Worm (Caenorhabditis elegans) whole organism, L4 larva: ENCODE data around the gene rec-8.

Source experiments
- F10B5.3 ChIP-seq: sonication (generic microtip); optimal IDR thresholded peaks from 2 replicates; lab custom pipeline; 2016; ENCODE audit warnings: mild to moderate bottlenecking, missing genetic modification characterization, missing compliant biosample characterization
- F37D6.2 ChIP-seq: sonication (generic microtip); optimal IDR thresholded peaks from 2 replicates; lab custom pipeline; 2016; ENCODE audit warnings: mild to moderate bottlenecking, missing genetic modification characterization, missing compliant biosample characterization
- F49E8.2 ChIP-seq: sonication (generic microtip); optimal IDR thresholded peaks from 2 replicates; lab custom pipeline; 2016; ENCODE audit warnings: missing compliant biosample characterization, mild to moderate bottlenecking, missing genetic modification characterization, borderline replicate concordance
- Y105C5A.15 ChIP-seq: fragments of 200-800 bp; sonication (Bioruptor generic); IDR thresholded peaks from 2 replicates; pipeline ENCODE4 v1.3.6; 2022; ENCODE audit warnings: missing genetic modification characterization, missing compliant biosample characterization
- aha-1 ChIP-seq: fragments of 150-350 bp; peaks from one replicate; lab custom pipeline; 2014; ENCODE audit warnings: missing biosample characterization, missing genetic modification characterization
- aly-2 ChIP-seq: sonication (generic microtip); optimal IDR thresholded peaks from 2 replicates; lab custom pipeline; 2018; ENCODE audit warnings: missing biosample characterization, missing genetic modification characterization
- ama-1 ChIP-seq: fragments of 150-350 bp; optimal IDR thresholded peaks from 2 replicates; lab custom pipeline; 2014; ENCODE audit warnings: inconsistent platforms, mixed read lengths
- ceh-20 ChIP-seq: fragments of 200-800 bp; sonication (Bioruptor generic); IDR thresholded peaks from 2 replicates; pipeline ENCODE4 v1.3.6; 2022; ENCODE audit warnings: missing genetic modification reagents, missing genetic modification characterization, missing compliant biosample characterization
- ceh-44 ChIP-seq: fragments of 200-800 bp; sonication (Bioruptor generic); IDR thresholded peaks from 2 replicates; pipeline ENCODE4 v1.3.6; 2022; ENCODE audit warnings: missing genetic modification reagents, missing genetic modification characterization, missing compliant biosample characterization
- ceh-62 ChIP-seq: sonication (generic microtip); optimal IDR thresholded peaks from 2 replicates; lab custom pipeline; 2017; ENCODE audit warnings: missing biosample characterization, missing genetic modification characterization
- daf-12 ChIP-seq: fragments of 150-350 bp; optimal IDR thresholded peaks from 2 replicates; lab custom pipeline; 2014; ENCODE audit warnings: missing biosample characterization, missing genetic modification reagents, missing genetic modification characterization
- daf-16 ChIP-seq, 3 experiments: sonication (generic microtip); optimal IDR thresholded peaks; 2 replicates each; lab custom pipeline; 2016 to 2017; ENCODE audit warnings: missing genetic modification characterization in 3 of 3, missing genetic modification reagents in 3 of 3, mild to moderate bottlenecking in 2 of 3, missing compliant biosample characterization in 2 of 3, missing biosample characterization in 1 of 3, moderate library complexity in 1 of 3
- daf-19 ChIP-seq: fragments of 200-800 bp; sonication (Bioruptor generic); conservative IDR thresholded peaks from 2 replicates; pipeline ENCODE4 v1.3.6; 2022; ENCODE audit warnings: missing genetic modification characterization, missing compliant biosample characterization
- dmd-6 ChIP-seq: fragments of 200-800 bp; sonication (Bioruptor generic); IDR thresholded peaks from 2 replicates; pipeline ENCODE4 v1.3.6; 2022; ENCODE audit warnings: missing genetic modification reagents, missing genetic modification characterization, missing compliant biosample characterization
- dpl-1 ChIP-seq: fragments of 150-350 bp; optimal IDR thresholded peaks from 2 replicates; lab custom pipeline; 2014; ENCODE audit warnings: missing biosample characterization, missing genetic modification reagents, missing genetic modification characterization
- dve-1 ChIP-seq: sonication (generic microtip); optimal IDR thresholded peaks from 2 replicates; lab custom pipeline; 2017; ENCODE audit warnings: antibody characterized with exemption, mild to moderate bottlenecking, missing genetic modification characterization, missing compliant biosample characterization; ENCODE audit not compliant: insufficient read depth
- hif-1 ChIP-seq, 2 experiments: sonication (generic microtip); optimal IDR thresholded peaks; 2 replicates each; lab custom pipeline; 2016 to 2017; ENCODE audit warnings: missing compliant biosample characterization in 2 of 2, missing genetic modification characterization in 2 of 2, missing genetic modification reagents in 2 of 2, missing genotype in 2 of 2, mild to moderate bottlenecking in 1 of 2
- hlh-11 ChIP-seq: fragments of 200-800 bp; sonication (Bioruptor generic); optimal IDR thresholded peaks from 2 replicates; lab custom pipeline; 2018; ENCODE audit warnings: mild to moderate bottlenecking, missing genetic modification characterization, missing compliant biosample characterization
- hlh-30 ChIP-seq: sonication (generic microtip); optimal IDR thresholded peaks from 2 replicates; lab custom pipeline; 2017; ENCODE audit warnings: antibody characterized with exemption, mild to moderate bottlenecking, missing genetic modification characterization, missing compliant biosample characterization; ENCODE audit not compliant: insufficient read depth
- hmg-1.1 ChIP-seq: fragments of 200-800 bp; sonication (Bioruptor generic); IDR thresholded peaks from 2 replicates; pipeline ENCODE4 v1.3.6; 2022; ENCODE audit warnings: missing genetic modification reagents, missing genetic modification characterization, missing compliant biosample characterization
- lim-7 ChIP-seq: fragments of 200-800 bp; sonication (Bioruptor generic); IDR thresholded peaks from 2 replicates; pipeline ENCODE4 v1.3.6; 2022; ENCODE audit warnings: missing genetic modification characterization, missing compliant biosample characterization
- lin-13 ChIP-seq: fragments of 150-350 bp; optimal IDR thresholded peaks from 2 replicates; lab custom pipeline; 2014; ENCODE audit warnings: missing biosample characterization, missing genetic modification reagents, missing genetic modification characterization
- lin-38 ChIP-seq: fragments of 200-800 bp; sonication (Bioruptor generic); IDR thresholded peaks from 2 replicates; pipeline ENCODE4 v1.3.6; 2022; ENCODE audit warnings: missing genetic modification reagents, missing genetic modification characterization, missing compliant biosample characterization
- lir-3 ChIP-seq: sonication (generic microtip); optimal IDR thresholded peaks from 2 replicates; lab custom pipeline; 2016; ENCODE audit warnings: mild to moderate bottlenecking, missing genetic modification characterization, missing compliant biosample characterization
- lsy-2 ChIP-seq, 2 experiments: fragments of 150-350 bp in 1 of 2; sonication (generic microtip) in 1 of 2; optimal IDR thresholded peaks; 2 replicates each; lab custom pipeline; 2014 to 2017; ENCODE audit warnings: missing biosample characterization in 2 of 2, missing genetic modification characterization in 2 of 2
- mdl-1 ChIP-seq, 2 experiments: fragments of 150-350 bp in 1 of 2; sonication (generic microtip) in 1 of 2; optimal IDR thresholded peaks; 2 replicates each; lab custom pipeline; 2014 to 2017; ENCODE audit warnings: missing biosample characterization in 2 of 2, missing genetic modification characterization in 2 of 2
- mep-1 ChIP-seq: fragments of 150-350 bp; sonication (generic microtip); optimal IDR thresholded peaks from 3 replicates; lab custom pipeline; 2014; ENCODE audit warnings: missing biosample characterization, missing genetic modification characterization
- mxl-2 ChIP-seq: fragments of 200-800 bp; sonication (Bioruptor generic); conservative IDR thresholded peaks from 2 replicates; pipeline ENCODE4 v1.3.6; 2022; ENCODE audit warnings: missing genetic modification reagents, missing genetic modification characterization, missing compliant biosample characterization
- nhr-102 ChIP-seq: sonication (generic microtip); optimal IDR thresholded peaks from 2 replicates; lab custom pipeline; 2016; ENCODE audit warnings: mild to moderate bottlenecking, missing genetic modification characterization, moderate library complexity, missing compliant biosample characterization
- nhr-237 ChIP-seq: sonication (generic microtip); optimal IDR thresholded peaks from 2 replicates; lab custom pipeline; 2017; ENCODE audit warnings: missing biosample characterization, missing genetic modification characterization
- nhr-25 ChIP-seq: sonication (generic microtip); optimal IDR thresholded peaks from 2 replicates; lab custom pipeline; 2017; ENCODE audit warnings: missing genetic modification characterization, mild to moderate bottlenecking, missing compliant biosample characterization, antibody characterized with exemption, moderate library complexity, borderline replicate concordance; ENCODE audit not compliant: insufficient read depth
- nhr-28 ChIP-seq: fragments of 150-350 bp; optimal IDR thresholded peaks from 2 replicates; lab custom pipeline; 2014; ENCODE audit warnings: missing biosample characterization, missing genetic modification characterization
- nhr-48 ChIP-seq: sonication (generic microtip); optimal IDR thresholded peaks from 2 replicates; lab custom pipeline; 2016; ENCODE audit warnings: mild to moderate bottlenecking, missing genetic modification characterization, missing compliant biosample characterization
- pqm-1 ChIP-seq: sonication (generic microtip); optimal IDR thresholded peaks from 2 replicates; lab custom pipeline; 2017; ENCODE audit warnings: missing biosample characterization, missing genetic modification characterization
- sdz-12 ChIP-seq: fragments of 200-800 bp; sonication (Bioruptor generic); optimal IDR thresholded peaks from 2 replicates; lab custom pipeline; 2018; ENCODE audit warnings: mild to moderate bottlenecking, missing genetic modification characterization, missing compliant biosample characterization
- snpc-1.2 ChIP-seq: fragments of 200-800 bp; sonication (Bioruptor generic); IDR thresholded peaks from 2 replicates; pipeline ENCODE4 v1.3.6; 2022; ENCODE audit warnings: missing genetic modification reagents, missing genetic modification characterization, missing compliant biosample characterization
- spr-3 ChIP-seq: fragments of 200-800 bp; sonication (Bioruptor generic); optimal IDR thresholded peaks from 2 replicates; lab custom pipeline; 2018; ENCODE audit warnings: mild to moderate bottlenecking, missing genetic modification characterization, missing compliant biosample characterization
- tra-1 ChIP-seq: fragments of 200-800 bp; sonication (Bioruptor generic); IDR thresholded peaks from 2 replicates; pipeline ENCODE4 v1.3.6; 2022; ENCODE audit warnings: missing genetic modification reagents, missing genetic modification characterization, missing compliant biosample characterization
- unc-130 ChIP-seq: sonication (generic microtip); optimal IDR thresholded peaks from 2 replicates; lab custom pipeline; 2016; ENCODE audit warnings: missing genetic modification reagents, missing genetic modification characterization, missing compliant biosample characterization
- unc-62 ChIP-seq, 3 experiments: fragments of 150-350 bp in 1 of 3; sonication (generic microtip); optimal IDR thresholded peaks in 2 of 3; peaks in 1 of 3; 1 replicate in 1 of 3; 2 replicates in 2 of 3; lab custom pipeline; 2014 to 2017; ENCODE audit warnings: missing biosample characterization in 3 of 3, missing genetic modification characterization in 3 of 3, missing genetic modification reagents in 3 of 3, missing genotype in 1 of 3
- vab-7 ChIP-seq: fragments of 200-800 bp; sonication (Bioruptor generic); IDR thresholded peaks from 2 replicates; pipeline ENCODE4 v1.3.6; 2022; ENCODE audit warnings: missing genetic modification reagents, missing genetic modification characterization, missing compliant biosample characterization
- zfp-3 ChIP-seq: fragments of 200-800 bp; sonication (Bioruptor generic); conservative IDR thresholded peaks from 2 replicates; pipeline ENCODE4 v1.3.6; 2022; ENCODE audit warnings: missing genetic modification reagents, missing genetic modification characterization, missing compliant biosample characterization

Gene rec-8

DNA sequence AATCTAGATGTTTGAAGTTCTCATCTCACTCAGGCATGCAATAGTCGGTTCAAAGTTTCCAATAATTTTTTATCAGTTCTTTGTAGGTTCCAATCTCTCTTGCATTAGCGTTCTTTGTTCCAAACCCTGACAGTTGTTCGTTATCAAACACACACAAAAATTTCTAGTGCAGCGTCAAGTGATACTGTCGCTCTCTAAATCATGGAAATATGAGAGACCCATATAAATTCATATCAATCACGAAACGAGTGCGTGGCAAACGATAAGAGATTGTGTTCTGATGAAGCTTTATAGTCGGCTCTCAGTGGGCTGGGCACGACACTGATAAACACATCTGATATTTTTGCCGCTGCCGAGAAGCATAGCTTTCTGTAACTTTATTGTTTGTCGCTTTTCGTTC, 38.8 kb downstream of the rec-8 start (continued):
- TF ChIP-seq pqm-1 (tag; lab: Kevin White, UChicago) (peak; percentile 82), nhr-48 (peak; percentile 86), mdl-1 (tag; optimal IDR thresholded peaks at IDR 0.05; lab: Kevin White, UChicago) (peak in 1 of 2 experiments; percentile 24), dmd-6 (peak; percentile 88), hlh-30 (tag; lab: Kevin White, UChicago) (peak; percentile 60), Y105C5A.15 (GFP tag; lab: Robert Waterston, UW) (no peak), nhr-102 (peak; percentile 72), lsy-2 (tag; optimal IDR thresholded peaks at IDR 0.05; lab: Kevin White, UChicago) (peak in 1 of 2 experiments; percentile 39)

- TF ChIP-seq lin-38 (GFP tag; lab: Robert Waterston, UW) (0 out of 2 replicates have a peak, but pooled peaks have one; percentile 8), unc-130 (GFP tag; lab: Kevin White, UChicago) (no peak), vab-7 (GFP tag; lab: Robert Waterston, UW) (no peak), ceh-44 (GFP tag; lab: Robert Waterston, UW) (no peak), tra-1 (GFP tag; lab: Robert Waterston, UW) (0 out of 2 replicates have a peak, but pooled peaks have one; percentile 9), aha-1 (tag; lab: Kevin White, UChicago) (no peak), nhr-28 (tag; lab: Kevin White, UChicago) (peak; percentile 21), ceh-62 (no peak), daf-16 (GFP tag; optimal IDR thresholded peaks at IDR 0.05; lab: Kevin White, UChicago) (no peak), daf-16 (tag; optimal IDR thresholded peaks at IDR 0.05; lab: Kevin White, UChicago) (peak; percentile 5), hlh-11 (tag; lab: Kevin White, UChicago) (peak; percentile 57), lsy-2 (tag; optimal IDR thresholded peaks at IDR 0.05; lab: Kevin White, UChicago) (peak in 1 of 2 experiments; percentile 5), dmd-6 (peak; percentile 56), zfp-3 (GFP tag; lab: Robert Waterston, UW) (no peak), lin-13 (GFP tag; lab: Kevin White, UChicago) (peak; percentile 4), mep-1 (tag; lab: Kevin White, UChicago) (peak; percentile 27), F10B5.3 (tag; lab: Kevin White, UChicago) (no peak), mxl-2 (GFP tag; lab: Robert Waterston, UW) (no peak), unc-62 (GFP tag; optimal IDR thresholded peaks at IDR 0.05 in 1 of 2; lab: Kevin White, UChicago) (peak in 1 of 2 experiments; percentile 82), unc-62 (tag; optimal IDR thresholded peaks at IDR 0.05; lab: Kevin White, UChicago) (no peak), hif-1 (tag; optimal IDR thresholded peaks at IDR 0.05; lab: Kevin White, UChicago) (peak in 1 of 2 experiments; percentile 72), snpc-1.2 (GFP tag; lab: Robert Waterston, UW) (no peak), nhr-237 (tag; lab: Kevin White, UChicago) (no peak), dve-1 (tag; lab: Kevin White, UChicago) (peak; percentile 0), hmg-1.1 (GFP tag; lab: Robert Waterston, UW) (peak; percentile 38; the same call in 1 of the 2 replicates), F37D6.2 (tag; lab: Kevin White, UChicago) (no peak), aly-2 (tag; lab: Kevin White, UChicago) (no peak)
Observed at ce11 chrIV:13313156-13313555, 39.8 kb downstream of the rec-8 start.

DNA sequence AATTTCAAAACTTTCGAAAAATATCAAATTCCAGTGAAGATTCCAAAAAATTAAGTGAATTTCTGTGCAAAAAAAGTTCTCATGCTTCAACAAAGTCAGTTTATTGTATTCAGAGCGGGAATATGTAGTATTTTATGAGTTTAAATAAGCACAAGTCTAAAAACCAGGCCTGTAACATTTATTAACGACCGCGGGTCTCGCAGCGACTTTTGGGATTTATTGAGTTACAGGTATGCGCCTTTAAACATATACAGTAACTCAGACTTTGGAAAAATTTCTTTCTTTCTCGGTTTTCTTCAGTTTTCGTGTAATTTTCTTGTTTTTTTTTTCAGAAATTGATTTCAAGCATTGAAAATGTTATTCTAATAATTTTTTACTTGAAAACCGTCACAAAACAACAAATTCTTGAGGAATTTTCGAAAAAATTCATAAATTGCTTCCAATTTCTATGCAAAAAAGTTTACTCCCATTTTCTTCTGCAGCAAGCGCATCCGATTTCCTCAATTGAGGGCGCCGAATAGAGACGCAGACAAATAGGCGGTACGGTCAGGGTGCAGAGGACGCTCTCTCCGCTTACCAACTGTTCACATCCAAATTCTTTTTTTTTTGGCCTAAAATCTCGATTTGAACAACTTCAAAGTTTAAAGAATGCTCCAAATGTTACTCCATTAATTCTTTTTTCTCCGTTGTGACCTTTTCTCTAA, 41.5 kb downstream of the rec-8 start:
- TF ChIP-seq nhr-28 (tag; lab: Kevin White, UChicago) (peak; percentile 15), dpl-1 (GFP tag; lab: Kevin White, UChicago) (no peak), mep-1 (tag; lab: Kevin White, UChicago) (no peak), sdz-12 (GFP tag; lab: Kevin White, UChicago) (no peak), hlh-11 (tag; lab: Kevin White, UChicago) (peak; percentile 34), lin-38 (GFP tag; lab: Robert Waterston, UW) (peak; percentile 31), hmg-1.1 (GFP tag; lab: Robert Waterston, UW) (0 out of 2 replicates have a peak, but pooled peaks have one; percentile 35), daf-16 (GFP tag; optimal IDR thresholded peaks at IDR 0.05; lab: Kevin White, UChicago) (no peak), daf-16 (tag; optimal IDR thresholded peaks at IDR 0.05; lab: Kevin White, UChicago) (no peak), ama-1 (lab: Kevin White, UChicago) (no peak), daf-12 (tag; lab: Kevin White, UChicago) (no peak), ceh-20 (GFP tag; lab: Robert Waterston, UW) (no peak), F10B5.3 (tag; lab: Kevin White, UChicago) (no peak), aha-1 (tag; lab: Kevin White, UChicago) (peak; percentile 96), snpc-1.2 (GFP tag; lab: Robert Waterston, UW) (peak; percentile 74; the same call in 1 of the 2 replicates), lim-7 (GFP tag; lab: Robert Waterston, UW) (no peak), daf-19 (GFP tag; lab: Robert Waterston, UW) (no peak), F49E8.2 (tag; lab: Kevin White, UChicago) (peak; percentile 57), nhr-25 (tag; lab: Kevin White, UChicago) (no peak), lir-3 (tag; lab: Kevin White, UChicago) (no peak), unc-62 (GFP tag; optimal IDR thresholded peaks at IDR 0.05 in 1 of 2; lab: Kevin White, UChicago) (no peak), unc-62 (tag; optimal IDR thresholded peaks at IDR 0.05; lab: Kevin White, UChicago) (no peak), spr-3 (GFP tag; lab: Kevin White, UChicago) (no peak), lin-13 (GFP tag; lab: Kevin White, UChicago) (no peak)
